Worm (Caenorhabditis elegans) whole organism, L3 larva: ENCODE results near the gene F43E12.1.

Experiments
- ceh-9 ChIP-seq: sonication (generic microtip); optimal IDR thresholded peaks from 2 replicates; lab custom pipeline; 2018; ENCODE audit warnings: missing biosample characterization, missing genetic modification characterization
- fkh-10 ChIP-seq: sonication (generic microtip); optimal IDR thresholded peaks from 2 replicates; lab custom pipeline; 2017; ENCODE audit warnings: missing biosample characterization, missing genetic modification reagents, missing genetic modification characterization
- fos-1 ChIP-seq: fragments of 150-350 bp; optimal IDR thresholded peaks from 2 replicates; lab custom pipeline; 2014; ENCODE audit warnings: missing biosample characterization, missing genetic modification characterization
- unc-39 ChIP-seq: sonication (generic microtip); optimal IDR thresholded peaks from 4 replicates; lab custom pipeline; 2017; ENCODE audit warnings: missing biosample characterization, missing genetic modification characterization

- TF ChIP-seq ceh-9 (tag; lab: Kevin White, UChicago) (no peak), unc-39 (no peak), fos-1 (no peak), fkh-10 (GFP tag; lab: Kevin White, UChicago) (no peak)
Measured at ce11 chrX:7175389-7175788, 2.1 kb upstream of the F43E12.1 start.
